Worm (Caenorhabditis elegans) whole organism, L4 larva: ENCODE results near the gene fbxc-45.
"Not testable (repeated sequence)": the region's sequence is repeated elsewhere in the genome, so short reads cannot be mapped to it uniquely, and the experiment has no call there.

Experiments used
- F49E8.2 ChIP-seq: sonication (generic microtip); optimal IDR thresholded peaks from 2 replicates; lab custom pipeline; 2016; ENCODE audit warnings: missing compliant biosample characterization, mild to moderate bottlenecking, missing genetic modification characterization, borderline replicate concordance
- Y48G9A.11 ChIP-seq: fragments of 200-800 bp; sonication (Bioruptor generic); IDR thresholded peaks from 2 replicates; pipeline ENCODE4 v1.3.6; 2022; ENCODE audit warnings: missing genetic modification reagents, missing genetic modification characterization, missing compliant biosample characterization
- aly-2 ChIP-seq: sonication (generic microtip); optimal IDR thresholded peaks from 2 replicates; lab custom pipeline; 2018; ENCODE audit warnings: missing biosample characterization, missing genetic modification characterization
- attf-4 ChIP-seq: sonication (generic microtip); optimal IDR thresholded peaks from 3 replicates; lab custom pipeline; 2017; ENCODE audit warnings: missing biosample characterization, missing genetic modification characterization
- ceh-20 ChIP-seq: fragments of 200-800 bp; sonication (Bioruptor generic); IDR thresholded peaks from 2 replicates; pipeline ENCODE4 v1.3.6; 2022; ENCODE audit warnings: missing genetic modification reagents, missing genetic modification characterization, missing compliant biosample characterization
- ceh-44 ChIP-seq: fragments of 200-800 bp; sonication (Bioruptor generic); IDR thresholded peaks from 2 replicates; pipeline ENCODE4 v1.3.6; 2022; ENCODE audit warnings: missing genetic modification reagents, missing genetic modification characterization, missing compliant biosample characterization
- ces-1 ChIP-seq: fragments of 150-350 bp; sonication (generic microtip); optimal IDR thresholded peaks from 4 replicates; lab custom pipeline; 2014; ENCODE audit warnings: missing biosample characterization, missing genetic modification reagents, missing genetic modification characterization
- daf-16 ChIP-seq, 3 experiments: sonication (generic microtip); optimal IDR thresholded peaks; 2 replicates each; lab custom pipeline; 2016 to 2017; ENCODE audit warnings: missing genetic modification characterization in 3 of 3, missing genetic modification reagents in 3 of 3, mild to moderate bottlenecking in 2 of 3, missing compliant biosample characterization in 2 of 3, missing biosample characterization in 1 of 3, moderate library complexity in 1 of 3
- dmd-6 ChIP-seq: fragments of 200-800 bp; sonication (Bioruptor generic); IDR thresholded peaks from 2 replicates; pipeline ENCODE4 v1.3.6; 2022; ENCODE audit warnings: missing genetic modification reagents, missing genetic modification characterization, missing compliant biosample characterization
- dmd-8 ChIP-seq: fragments of 200-800 bp; sonication (Bioruptor generic); IDR thresholded peaks from 2 replicates; pipeline ENCODE4 v1.3.6; 2022; ENCODE audit warnings: missing genetic modification characterization, missing compliant biosample characterization
- dpl-1 ChIP-seq: fragments of 150-350 bp; optimal IDR thresholded peaks from 2 replicates; lab custom pipeline; 2014; ENCODE audit warnings: missing biosample characterization, missing genetic modification reagents, missing genetic modification characterization
- duxl-1 ChIP-seq: sonication (generic microtip); optimal IDR thresholded peaks from 2 replicates; lab custom pipeline; 2016; ENCODE audit warnings: mild to moderate bottlenecking, missing genetic modification characterization, moderate library complexity, missing compliant biosample characterization; ENCODE audit not compliant: poor library complexity
- dve-1 ChIP-seq: sonication (generic microtip); optimal IDR thresholded peaks from 2 replicates; lab custom pipeline; 2017; ENCODE audit warnings: antibody characterized with exemption, mild to moderate bottlenecking, missing genetic modification characterization, missing compliant biosample characterization; ENCODE audit not compliant: insufficient read depth
- egl-43 ChIP-seq: fragments of 200-800 bp; sonication (Bioruptor generic); IDR thresholded peaks from 2 replicates; pipeline ENCODE4 v1.3.6; 2022; ENCODE audit warnings: missing genetic modification reagents, missing genetic modification characterization, missing compliant biosample characterization
- hlh-30 ChIP-seq: sonication (generic microtip); optimal IDR thresholded peaks from 2 replicates; lab custom pipeline; 2017; ENCODE audit warnings: antibody characterized with exemption, mild to moderate bottlenecking, missing genetic modification characterization, missing compliant biosample characterization; ENCODE audit not compliant: insufficient read depth
- lin-13 ChIP-seq: fragments of 150-350 bp; optimal IDR thresholded peaks from 2 replicates; lab custom pipeline; 2014; ENCODE audit warnings: missing biosample characterization, missing genetic modification reagents, missing genetic modification characterization
- lin-38 ChIP-seq: fragments of 200-800 bp; sonication (Bioruptor generic); IDR thresholded peaks from 2 replicates; pipeline ENCODE4 v1.3.6; 2022; ENCODE audit warnings: missing genetic modification reagents, missing genetic modification characterization, missing compliant biosample characterization
- lin-39 ChIP-seq: fragments of 150-350 bp; optimal IDR thresholded peaks from 2 replicates; lab custom pipeline; 2014; ENCODE audit warnings: missing biosample characterization, missing genetic modification reagents, missing genetic modification characterization
- madf-5 ChIP-seq, 2 experiments: fragments of 200-800 bp; sonication (Bioruptor generic); IDR thresholded peaks; 2 replicates each; pipeline ENCODE4 v1.3.6; 2022; ENCODE audit warnings: missing compliant biosample characterization in 2 of 2, missing genetic modification characterization in 2 of 2
- mdl-1 ChIP-seq, 2 experiments: fragments of 150-350 bp in 1 of 2; sonication (generic microtip) in 1 of 2; optimal IDR thresholded peaks; 2 replicates each; lab custom pipeline; 2014 to 2017; ENCODE audit warnings: missing biosample characterization in 2 of 2, missing genetic modification characterization in 2 of 2
- mdt-29 ChIP-seq: fragments of 200-800 bp; sonication (Bioruptor generic); IDR thresholded peaks from 2 replicates; pipeline ENCODE4 v1.3.6; 2022; ENCODE audit warnings: missing genetic modification reagents, missing genetic modification characterization, missing compliant biosample characterization
- nhr-111 ChIP-seq: fragments of 200-800 bp; sonication (Bioruptor generic); optimal IDR thresholded peaks from 2 replicates; lab custom pipeline; 2018; ENCODE audit warnings: mild to moderate bottlenecking, missing genetic modification characterization, missing compliant biosample characterization
- nhr-25 ChIP-seq: sonication (generic microtip); optimal IDR thresholded peaks from 2 replicates; lab custom pipeline; 2017; ENCODE audit warnings: missing genetic modification characterization, mild to moderate bottlenecking, missing compliant biosample characterization, antibody characterized with exemption, moderate library complexity, borderline replicate concordance; ENCODE audit not compliant: insufficient read depth
- nhr-42 ChIP-seq: fragments of 200-800 bp; sonication (Bioruptor generic); IDR thresholded peaks from 2 replicates; pipeline ENCODE4 v1.3.6; 2022; ENCODE audit warnings: missing genetic modification characterization, missing compliant biosample characterization
- nhr-76 ChIP-seq: fragments of 150-350 bp; optimal IDR thresholded peaks from 2 replicates; lab custom pipeline; 2014; ENCODE audit warnings: missing biosample characterization, missing genetic modification characterization
- snpc-1.2 ChIP-seq: fragments of 200-800 bp; sonication (Bioruptor generic); IDR thresholded peaks from 2 replicates; pipeline ENCODE4 v1.3.6; 2022; ENCODE audit warnings: missing genetic modification reagents, missing genetic modification characterization, missing compliant biosample characterization
- spr-1 ChIP-seq: sonication (generic microtip); optimal IDR thresholded peaks from 2 replicates; lab custom pipeline; 2016; ENCODE audit warnings: mild to moderate bottlenecking, missing genetic modification characterization, missing compliant biosample characterization
- unc-130 ChIP-seq: sonication (generic microtip); optimal IDR thresholded peaks from 2 replicates; lab custom pipeline; 2016; ENCODE audit warnings: missing genetic modification reagents, missing genetic modification characterization, missing compliant biosample characterization
- vab-7 ChIP-seq: fragments of 200-800 bp; sonication (Bioruptor generic); IDR thresholded peaks from 2 replicates; pipeline ENCODE4 v1.3.6; 2022; ENCODE audit warnings: missing genetic modification reagents, missing genetic modification characterization, missing compliant biosample characterization
- zfp-2 ChIP-seq: sonication (generic microtip); optimal IDR thresholded peaks from 2 replicates; lab custom pipeline; 2016; ENCODE audit warnings: mild to moderate bottlenecking, missing genetic modification characterization, missing compliant biosample characterization
- zfp-3 ChIP-seq: fragments of 200-800 bp; sonication (Bioruptor generic); conservative IDR thresholded peaks from 2 replicates; pipeline ENCODE4 v1.3.6; 2022; ENCODE audit warnings: missing genetic modification reagents, missing genetic modification characterization, missing compliant biosample characterization
- zip-11 ChIP-seq: fragments of 200-800 bp; sonication (Bioruptor generic); IDR thresholded peaks from 2 replicates; pipeline ENCODE4 v1.3.6; 2022; ENCODE audit warnings: missing genetic modification characterization, missing compliant biosample characterization

The fbxc-45 gene

ce11 chrIV:2928409-2928808 lies 6.4 kb upstream of the fbxc-45 start, which contains the start of gene manf-1 (continued):
- TF ChIP-seq nhr-25 (tag; lab: Kevin White, UChicago) (no peak), unc-130 (no peak), duxl-1 (no peak), mdl-1 (tag; optimal IDR thresholded peaks at IDR 0.05; lab: Kevin White, UChicago) (no peak), dve-1 (peak; percentile 77), dpl-1 (GFP tag; lab: Kevin White, UChicago) (peak; percentile 69), dmd-6 (GFP tag; lab: Robert Waterston, UW) (peak; percentile 56), madf-5 (GFP tag; IDR thresholded peaks at IDR 0.05; lab: Robert Waterston, UW) (no peak), nhr-42 (no peak), hlh-30 (tag; lab: Kevin White, UChicago) (peak; percentile 36), lin-39 (tag; lab: Kevin White, UChicago) (no peak), lin-13 (peak; percentile 32), nhr-76 (no peak), ces-1 (GFP tag; lab: Kevin White, UChicago) (no peak), mdt-29 (GFP tag; lab: Robert Waterston, UW) (no peak), ceh-20 (GFP tag; lab: Robert Waterston, UW) (no peak), lin-38 (peak; percentile 82), ceh-44 (no peak), zfp-3 (GFP tag; lab: Robert Waterston, UW) (no peak)

- TF ChIP-seq egl-43, result 0 out of 2 replicates have a peak, but pooled peaks have one; percentile 18
- TF ChIP-seq daf-16 (GFP tag; optimal IDR thresholded peaks at IDR 0.05; lab: Kevin White, UChicago), result no peak
- no peak for TF ChIP-seq daf-16 (tag; optimal IDR thresholded peaks at IDR 0.05; lab: Kevin White, UChicago)
Measured at ce11 chrIV:2925591-2925990, 3.5 kb upstream of the fbxc-45 start, which contains the start of gene ubc-13. Gene ubc-13 (minus strand): TSS chrIV:2925691.

DNA sequence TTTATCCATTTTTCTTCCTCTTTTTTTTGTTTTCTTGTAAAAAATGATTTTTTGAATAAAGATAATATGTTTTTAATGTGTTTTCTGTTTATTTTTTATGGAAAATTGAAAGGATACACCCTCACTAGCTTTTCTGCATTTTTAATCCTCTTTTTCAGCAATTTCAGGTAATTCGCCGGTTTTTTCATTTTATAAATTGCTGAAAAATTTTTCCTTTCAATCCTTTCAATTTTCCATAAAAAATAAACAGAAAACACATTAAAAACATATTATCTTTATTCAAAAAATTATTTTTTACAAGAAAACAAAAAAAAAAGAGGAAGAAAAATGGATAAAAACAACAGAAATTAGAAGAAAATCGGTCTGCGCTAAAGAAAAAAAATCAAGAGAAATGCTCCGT lies 4.3 kb downstream of the fbxc-45 start, which contains the start of gene Y54G2A.50:
Gene Y54G2A.50 (plus strand): TSS at position 301 of the 400 bp plus-strand sequence.
- TF ChIP-seq F49E8.2 (tag; lab: Kevin White, UChicago); vab-7 (GFP tag; lab: Robert Waterston, UW); ceh-20 (GFP tag; lab: Robert Waterston, UW): not testable (repeated sequence)
- TF ChIP-seq, all 104 proteins: peak for 0; not testable (repeated sequence) for 104

- no peak for TF ChIP-seq snpc-1.2 (GFP tag; lab: Robert Waterston, UW)
- peak; percentile 59 for TF ChIP-seq lin-38
- TF ChIP-seq zfp-2 (tag; lab: Kevin White, UChicago), result no peak
- TF ChIP-seq, all 104 proteins: peak for 1
Measured at ce11 chrIV:2916043-2916442, 6.0 kb downstream of the fbxc-45 start.

DNA sequence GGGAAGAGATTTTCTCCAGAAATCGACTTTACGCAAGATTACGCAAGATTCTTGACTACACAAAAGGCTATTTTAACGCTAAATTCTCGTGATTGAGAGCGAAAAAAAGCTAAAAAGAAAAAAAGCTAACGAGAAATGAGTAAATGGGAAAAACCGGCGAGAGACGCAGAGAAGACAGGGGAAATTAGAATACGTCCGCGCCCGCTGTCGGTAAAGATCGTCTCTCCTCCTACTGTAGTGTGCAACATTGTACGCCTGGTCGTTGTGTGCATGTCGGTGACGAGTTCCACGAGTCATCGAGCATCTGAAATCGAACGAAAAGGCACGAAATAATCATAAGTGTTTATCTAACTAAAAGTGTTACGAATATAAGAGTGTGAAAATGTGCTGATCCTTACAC lies 7.5 kb downstream of the fbxc-45 start:
- TF ChIP-seq nhr-25 (tag; lab: Kevin White, UChicago), result no peak
- TF ChIP-seq mdt-29 (GFP tag; lab: Robert Waterston, UW), result 0 out of 2 replicates have a peak, but pooled peaks have one; percentile 16
- peak; percentile 18; the same call in 1 of the 2 replicates for TF ChIP-seq Y48G9A.11 (GFP tag; lab: Robert Waterston, UW)
- TF ChIP-seq zip-11 (GFP tag; lab: Robert Waterston, UW), result no peak
- TF ChIP-seq nhr-111 (GFP tag; lab: Kevin White, UChicago), result no peak
- TF ChIP-seq aly-2 (tag; lab: Kevin White, UChicago), result no peak
- TF ChIP-seq lin-38, result peak; percentile 57
- TF ChIP-seq spr-1 (tag; lab: Kevin White, UChicago), result no peak
- no peak for TF ChIP-seq egl-43
- TF ChIP-seq attf-4, result no peak
- TF ChIP-seq dmd-8 (GFP tag; lab: Robert Waterston, UW), result no peak
